In the genomic region with DNA sequence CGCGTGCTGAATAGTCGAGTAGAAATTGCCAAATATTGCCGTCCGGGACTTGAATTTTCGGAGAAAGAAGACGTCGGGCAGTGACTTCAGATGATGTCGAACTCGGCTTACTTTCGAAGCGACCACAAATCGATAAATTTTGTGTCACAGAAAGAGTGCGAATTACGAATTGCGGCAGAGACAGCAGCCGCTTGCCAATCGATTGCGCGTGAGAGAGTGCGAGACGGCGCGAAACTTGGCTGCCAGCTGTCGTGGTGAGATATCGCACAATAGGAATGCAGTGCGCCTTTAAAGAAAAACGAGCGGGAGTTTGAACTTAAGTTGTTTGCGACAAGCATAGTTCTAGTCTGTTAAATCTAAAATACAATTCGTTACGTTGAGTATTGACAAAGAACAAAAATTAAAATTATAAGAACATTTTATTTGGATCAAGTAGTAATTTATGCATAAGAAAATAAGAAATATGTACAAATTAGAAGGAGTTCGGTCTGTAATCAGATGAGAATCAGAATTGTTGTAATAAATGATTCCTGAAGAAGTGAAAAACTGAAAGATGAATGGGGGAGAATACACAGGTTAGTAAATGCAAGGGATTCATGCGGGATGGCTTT, we compare ENCODE assay signal across 3 worm cellular contexts.
TF ChIP-seq lines count a peak whose summit lies in the region.

pir-2 (minus strand) TSS at position 218 of the 611 bp plus-strand sequence.

TF ChIP-seq in whole organism, L1 larva, 84 proteins besides CTCF, POLR2A, EP300 and RAD21 (continued from another document and continues in another):
- peak; percentile 91 for TF ChIP-seq nhr-71 (tag; optimal IDR thresholded peaks at IDR 0.05; lab: Kevin White, UChicago)
- TF ChIP-seq lin-15B (tag; optimal IDR thresholded peaks at IDR 0.05; lab: Kevin White, UChicago) = peak; percentile 76
- peak; percentile 68 for TF ChIP-seq F16B12.6 (tag; optimal IDR thresholded peaks at IDR 0.05; lab: Kevin White, UChicago)
- no peak for TF ChIP-seq alr-1 (tag; optimal IDR thresholded peaks at IDR 0.05; lab: Kevin White, UChicago; ENCODE audit: borderline replicate concordance)
- peak; percentile 40 for TF ChIP-seq lin-39 (tag; optimal IDR thresholded peaks at IDR 0.05; lab: Kevin White, UChicago)
- TF ChIP-seq grh-1 (GFP tag; IDR thresholded peaks at IDR 0.05; lab: Robert Waterston, UW) = peak; percentile 58
- peak; percentile 11 for TF ChIP-seq elt-2 (tag; optimal IDR thresholded peaks at IDR 0.05; lab: Kevin White, UChicago)
- TF ChIP-seq nhr-237 (tag; optimal IDR thresholded peaks at IDR 0.05; lab: Kevin White, UChicago) = peak; percentile 41
- no peak for TF ChIP-seq sox-4 (tag; optimal IDR thresholded peaks at IDR 0.05; lab: Kevin White, UChicago)
- TF ChIP-seq lsy-2 (tag; optimal IDR thresholded peaks at IDR 0.05; lab: Kevin White, UChicago) = peak; percentile 92 to 96
- TF ChIP-seq isw-1 (GFP tag; IDR thresholded peaks at IDR 0.05; lab: Robert Waterston, UW) = peak; percentile 86
- 0 out of 2 replicates have a peak, but pooled peaks have one; percentile 56 for TF ChIP-seq mab-9 (GFP tag; IDR thresholded peaks at IDR 0.05; lab: Robert Waterston, UW)
- TF ChIP-seq swsn-7 (tag; optimal IDR thresholded peaks at IDR 0.05; lab: Kevin White, UChicago) = peak; percentile 88
- peak; percentile 77 for TF ChIP-seq lin-13 (GFP tag; optimal IDR thresholded peaks at IDR 0.05; lab: Kevin White, UChicago)
- no peak; the same call in 1 of the 2 replicates for TF ChIP-seq unc-98 (GFP tag; IDR thresholded peaks at IDR 0.05; lab: Robert Waterston, UW)
- peak; percentile 85 for TF ChIP-seq ztf-4 (tag; optimal IDR thresholded peaks at IDR 0.05; lab: Kevin White, UChicago)
- TF ChIP-seq fos-1 (tag; optimal IDR thresholded peaks at IDR 0.05; lab: Kevin White, UChicago) = peak; percentile 83
- no peak for TF ChIP-seq ama-1 (optimal IDR thresholded peaks at IDR 0.05; lab: Kevin White, UChicago)
- peak; percentile 30 for TF ChIP-seq mef-2 (tag; optimal IDR thresholded peaks at IDR 0.05; lab: Kevin White, UChicago)
- peak; percentile 85 for TF ChIP-seq unc-86 (tag; optimal IDR thresholded peaks at IDR 0.05; lab: Kevin White, UChicago)
- TF ChIP-seq ets-5 (GFP tag; IDR thresholded peaks at IDR 0.05; lab: Robert Waterston, UW) = no peak
- no peak for TF ChIP-seq hpl-2 (GFP tag; optimal IDR thresholded peaks at IDR 0.05; lab: Kevin White, UChicago)
- no peak for TF ChIP-seq ceh-63 (GFP tag; optimal IDR thresholded peaks at IDR 0.05; lab: Kevin White, UChicago)
- no peak for TF ChIP-seq nhr-28 (tag; optimal IDR thresholded peaks at IDR 0.05; lab: Kevin White, UChicago)
- TF ChIP-seq lin-35 (GFP tag; optimal IDR thresholded peaks at IDR 0.05; lab: Kevin White, UChicago) = peak; percentile 97
- no peak for TF ChIP-seq pax-3 (tag; optimal IDR thresholded peaks at IDR 0.05; lab: Kevin White, UChicago)
- no peak for TF ChIP-seq egl-27 (tag; optimal IDR thresholded peaks at IDR 0.05; lab: Kevin White, UChicago)
- TF ChIP-seq efl-3 (GFP tag; optimal IDR thresholded peaks at IDR 0.05; lab: Kevin White, UChicago) = no peak
- peak; percentile 85 for TF ChIP-seq nhr-19 (GFP tag; conservative IDR thresholded peaks at IDR 0.05; lab: Robert Waterston, UW)
- peak; percentile 80 for TF ChIP-seq fkh-8 (tag; optimal IDR thresholded peaks at IDR 0.05; lab: Kevin White, UChicago)
- TF ChIP-seq C34B4.2 (tag; optimal IDR thresholded peaks at IDR 0.05; lab: Kevin White, UChicago) = no peak
- peak; percentile 92 for TF ChIP-seq skn-1 (tag; optimal IDR thresholded peaks at IDR 0.05; lab: Kevin White, UChicago)
- TF ChIP-seq jun-1 (tag; optimal IDR thresholded peaks at IDR 0.05; lab: Kevin White, UChicago) = peak; percentile 84
- peak; percentile 88 for TF ChIP-seq tbx-2 (tag; optimal IDR thresholded peaks at IDR 0.05; lab: Kevin White, UChicago)
- no peak for TF ChIP-seq ces-1 (GFP tag; optimal IDR thresholded peaks at IDR 0.05; lab: Kevin White, UChicago)
- TF ChIP-seq zag-1 (tag; optimal IDR thresholded peaks at IDR 0.05; lab: Kevin White, UChicago) = no peak
- peak; percentile 75 for TF ChIP-seq nhr-77 (tag; optimal IDR thresholded peaks at IDR 0.05; lab: Kevin White, UChicago)
- peak; percentile 64; the same call in 1 of the 2 replicates for TF ChIP-seq ceh-88 (GFP tag; IDR thresholded peaks at IDR 0.05; lab: Robert Waterston, UW)
- peak; percentile 89 for TF ChIP-seq snu-23 (GFP tag; optimal IDR thresholded peaks at IDR 0.05; lab: Kevin White, UChicago)
- TF ChIP-seq unc-130 (tag; optimal IDR thresholded peaks at IDR 0.05; lab: Kevin White, UChicago) = peak; percentile 68
- TF ChIP-seq mdl-1 (tag; optimal IDR thresholded peaks at IDR 0.05; lab: Kevin White, UChicago) = peak in 1 of 2 experiments; percentile 65

TF ChIP-seq in whole organism, L3 larva, 47 proteins besides CTCF, POLR2A, EP300 and RAD21 (continued from another document):
- TF ChIP-seq lin-15B (tag; optimal IDR thresholded peaks at IDR 0.05; lab: Kevin White, UChicago) (peak; percentile 93), eor-1 (tag; optimal IDR thresholded peaks at IDR 0.05; lab: Kevin White, UChicago) (no peak), ztf-11 (tag; optimal IDR thresholded peaks at IDR 0.05; lab: Kevin White, UChicago) (no peak), mml-1 (tag; optimal IDR thresholded peaks at IDR 0.05; lab: Kevin White, UChicago) (no peak), elt-1 (tag; optimal IDR thresholded peaks at IDR 0.05; lab: Kevin White, UChicago) (peak; percentile 25), ceh-16 (tag; optimal IDR thresholded peaks at IDR 0.05; lab: Kevin White, UChicago) (no peak), unc-39 (tag; optimal IDR thresholded peaks at IDR 0.05; lab: Kevin White, UChicago) (no peak), fkh-2 (tag; optimal IDR thresholded peaks at IDR 0.05; lab: Kevin White, UChicago) (no peak), nhr-76 (tag; optimal IDR thresholded peaks at IDR 0.05; lab: Kevin White, UChicago) (no peak), hmg-11 (tag; optimal IDR thresholded peaks at IDR 0.05; lab: Kevin White, UChicago) (peak; percentile 67), daf-12 (tag; optimal IDR thresholded peaks at IDR 0.05; lab: Kevin White, UChicago) (no peak), nhr-12 (tag; optimal IDR thresholded peaks at IDR 0.05; lab: Kevin White, UChicago) (no peak), egl-5 (tag; optimal IDR thresholded peaks at IDR 0.05; lab: Kevin White, UChicago) (peak; percentile 66), nhr-43 (tag; optimal IDR thresholded peaks at IDR 0.05; lab: Kevin White, UChicago; ENCODE audit: poor library complexity, severe bottlenecking) (peak; percentile 21), ama-1 (optimal IDR thresholded peaks at IDR 0.05; lab: Kevin White, UChicago) (peak; percentile 86), nhr-77 (tag; optimal IDR thresholded peaks at IDR 0.05; lab: Kevin White, UChicago) (no peak), sea-2 (GFP tag; optimal IDR thresholded peaks at IDR 0.05; lab: Kevin White, UChicago) (peak; percentile 83), ZK546.5 (tag; optimal IDR thresholded peaks at IDR 0.05; lab: Kevin White, UChicago) (no peak), snpc-4 (tag; optimal IDR thresholded peaks at IDR 0.05; lab: Kevin White, UChicago) (peak; percentile 79), tbx-2 (tag; optimal IDR thresholded peaks at IDR 0.05; lab: Kevin White, UChicago) (no peak), nhr-237 (tag; optimal IDR thresholded peaks at IDR 0.05; lab: Kevin White, UChicago) (no peak), zag-1 (tag; optimal IDR thresholded peaks at IDR 0.05; lab: Kevin White, UChicago) (peak; percentile 11), nfya-1 (tag; optimal IDR thresholded peaks at IDR 0.05; lab: Kevin White, UChicago; ENCODE audit: insufficient read depth) (peak; percentile 96), lsy-12 (tag; optimal IDR thresholded peaks at IDR 0.05; lab: Kevin White, UChicago) (peak; percentile 60), ceh-82 (tag; optimal IDR thresholded peaks at IDR 0.05; lab: Kevin White, UChicago) (peak; percentile 14), unc-62 (GFP tag; optimal IDR thresholded peaks at IDR 0.05; lab: Kevin White, UChicago) (no peak), egl-27 (tag; optimal IDR thresholded peaks at IDR 0.05; lab: Kevin White, UChicago) (no peak), skn-1 (tag; optimal IDR thresholded peaks at IDR 0.05; lab: Kevin White, UChicago) (peak; percentile 50), fkh-10 (GFP tag; optimal IDR thresholded peaks at IDR 0.05; lab: Kevin White, UChicago) (peak; percentile 11)

TF ChIP-seq in whole organism, young adult, 124 proteins besides CTCF, POLR2A, EP300 and RAD21 (continued from another document):
- TF ChIP-seq ztf-18 (tag; optimal IDR thresholded peaks at IDR 0.05; lab: Kevin White, UChicago) (peak; percentile 46), lin-54 (GFP tag; optimal IDR thresholded peaks at IDR 0.05; lab: Kevin White, UChicago) (peak; percentile 90), ceh-27 (GFP tag; optimal IDR thresholded peaks at IDR 0.05; lab: Kevin White, UChicago) (peak; percentile 70), F22D6.2 (tag; optimal IDR thresholded peaks at IDR 0.05; lab: Kevin White, UChicago) (no peak), madf-3 (GFP tag; IDR thresholded peaks at IDR 0.05; lab: Robert Waterston, UW) (0 out of 2 replicates have a peak, but pooled peaks have one; percentile 49), C17E4.6 (GFP tag; IDR thresholded peaks at IDR 0.05; lab: Robert Waterston, UW) (0 out of 2 replicates have a peak, but pooled peaks have one; percentile 10), ceh-100 (GFP tag; IDR thresholded peaks at IDR 0.05; lab: Robert Waterston, UW) (0 out of 2 replicates have a peak, but pooled peaks have one; percentile 20), lsl-1 (GFP tag; optimal IDR thresholded peaks at IDR 0.05; lab: Kevin White, UChicago) (peak; percentile 52), sptf-2 (GFP tag; optimal IDR thresholded peaks at IDR 0.05; lab: Kevin White, UChicago) (no peak), ztf-28 (GFP tag; IDR thresholded peaks at IDR 0.05; lab: Robert Waterston, UW) (0 out of 2 replicates have a peak, but pooled peaks have one; percentile 52), F33H1.4 (GFP tag; IDR thresholded peaks at IDR 0.05; lab: Robert Waterston, UW) (peak; percentile 86), cebp-1 (GFP tag; IDR thresholded peaks at IDR 0.05; lab: Robert Waterston, UW) (no peak), cebp-1 (tag; optimal IDR thresholded peaks at IDR 0.05; lab: Kevin White, UChicago) (peak; percentile 72), let-607 (tag; optimal IDR thresholded peaks at IDR 0.05; lab: Kevin White, UChicago) (peak in 1 of 2 experiments; percentile 19), atf-7 (tag; optimal IDR thresholded peaks at IDR 0.05; lab: Kevin White, UChicago) (no peak), ZK185.1 (tag; optimal IDR thresholded peaks at IDR 0.05; lab: Kevin White, UChicago; ENCODE audit: poor library complexity, severe bottlenecking) (peak; percentile 41), ets-4 (GFP tag; optimal IDR thresholded peaks at IDR 0.05; lab: Kevin White, UChicago) (no peak), snpc-3.4 (tag; optimal IDR thresholded peaks at IDR 0.05; lab: Kevin White, UChicago) (no peak), pbrm-1 (GFP tag; IDR thresholded peaks at IDR 0.05; lab: Robert Waterston, UW) (peak; percentile 79), egrh-3 (GFP tag; IDR thresholded peaks at IDR 0.05; lab: Robert Waterston, UW) (0 out of 2 replicates have a peak, but pooled peaks have one; percentile 9), tbp1 (GFP tag; optimal IDR thresholded peaks at IDR 0.05; lab: Kevin White, UChicago) (peak; percentile 43), F23B12.7 (tag; optimal IDR thresholded peaks at IDR 0.05; lab: Kevin White, UChicago; ENCODE audit: insufficient read depth) (peak; percentile 23), tbx-9 (tag; optimal IDR thresholded peaks at IDR 0.05; lab: Kevin White, UChicago; ENCODE audit: borderline replicate concordance) (no peak), nfyb-1 (GFP tag; IDR thresholded peaks at IDR 0.05; lab: Robert Waterston, UW) (peak; percentile 87), efl-1 (GFP tag; optimal IDR thresholded peaks at IDR 0.05; lab: Kevin White, UChicago) (peak; percentile 90), ztf-3 (GFP tag; optimal IDR thresholded peaks at IDR 0.05; lab: Kevin White, UChicago) (no peak), athp-1 (tag; optimal IDR thresholded peaks at IDR 0.05; lab: Kevin White, UChicago) (peak; percentile 52), bed-2 (GFP tag; IDR thresholded peaks at IDR 0.05; lab: Robert Waterston, UW) (no peak)
